Worm (Caenorhabditis elegans) whole organism, L4 larva: Measurements from ENCODE around the gene obr-3.

ENCODE experiments used
- F26F4.8 ChIP-seq: fragments of 200-800 bp; sonication (Bioruptor generic); conservative IDR thresholded peaks from 2 replicates; pipeline ENCODE4 v1.3.6; 2022; ENCODE audit warnings: missing genetic modification characterization, missing compliant biosample characterization
- F49E8.2 ChIP-seq: sonication (generic microtip); optimal IDR thresholded peaks from 2 replicates; lab custom pipeline; 2016; ENCODE audit warnings: missing compliant biosample characterization, mild to moderate bottlenecking, missing genetic modification characterization, borderline replicate concordance
- Y105C5A.15 ChIP-seq: fragments of 200-800 bp; sonication (Bioruptor generic); IDR thresholded peaks from 2 replicates; pipeline ENCODE4 v1.3.6; 2022; ENCODE audit warnings: missing genetic modification characterization, missing compliant biosample characterization
- aha-1 ChIP-seq: fragments of 150-350 bp; peaks from one replicate; lab custom pipeline; 2014; ENCODE audit warnings: missing biosample characterization, missing genetic modification characterization
- attf-4 ChIP-seq: sonication (generic microtip); optimal IDR thresholded peaks from 3 replicates; lab custom pipeline; 2017; ENCODE audit warnings: missing biosample characterization, missing genetic modification characterization
- ceh-32 ChIP-seq: sonication (generic microtip); optimal IDR thresholded peaks from 2 replicates; lab custom pipeline; 2016; ENCODE audit warnings: mild to moderate bottlenecking, missing genetic modification characterization, missing compliant biosample characterization; ENCODE audit not compliant: poor library complexity
- cey-2 ChIP-seq: sonication (generic microtip); optimal IDR thresholded peaks from 3 replicates; lab custom pipeline; 2017; ENCODE audit warnings: missing genetic modification characterization, mild to moderate bottlenecking, missing compliant biosample characterization, antibody characterized with exemption, borderline replicate concordance; ENCODE audit not compliant: insufficient read depth
- daf-12 ChIP-seq: fragments of 150-350 bp; optimal IDR thresholded peaks from 2 replicates; lab custom pipeline; 2014; ENCODE audit warnings: missing biosample characterization, missing genetic modification reagents, missing genetic modification characterization
- daf-16 ChIP-seq, 3 experiments: sonication (generic microtip); optimal IDR thresholded peaks; 2 replicates each; lab custom pipeline; 2016 to 2017; ENCODE audit warnings: missing genetic modification characterization in 3 of 3, missing genetic modification reagents in 3 of 3, mild to moderate bottlenecking in 2 of 3, missing compliant biosample characterization in 2 of 3, missing biosample characterization in 1 of 3, moderate library complexity in 1 of 3
- dmd-6 ChIP-seq: fragments of 200-800 bp; sonication (Bioruptor generic); IDR thresholded peaks from 2 replicates; pipeline ENCODE4 v1.3.6; 2022; ENCODE audit warnings: missing genetic modification reagents, missing genetic modification characterization, missing compliant biosample characterization
- dve-1 ChIP-seq: sonication (generic microtip); optimal IDR thresholded peaks from 2 replicates; lab custom pipeline; 2017; ENCODE audit warnings: antibody characterized with exemption, mild to moderate bottlenecking, missing genetic modification characterization, missing compliant biosample characterization; ENCODE audit not compliant: insufficient read depth
- fkh-10 ChIP-seq: fragments of 150-350 bp; optimal IDR thresholded peaks from 2 replicates; lab custom pipeline; 2014; ENCODE audit warnings: missing biosample characterization, missing genetic modification reagents, missing genetic modification characterization
- hif-1 ChIP-seq, 2 experiments: sonication (generic microtip); optimal IDR thresholded peaks; 2 replicates each; lab custom pipeline; 2016 to 2017; ENCODE audit warnings: missing compliant biosample characterization in 2 of 2, missing genetic modification characterization in 2 of 2, missing genetic modification reagents in 2 of 2, missing genotype in 2 of 2, mild to moderate bottlenecking in 1 of 2
- hlh-30 ChIP-seq: sonication (generic microtip); optimal IDR thresholded peaks from 2 replicates; lab custom pipeline; 2017; ENCODE audit warnings: antibody characterized with exemption, mild to moderate bottlenecking, missing genetic modification characterization, missing compliant biosample characterization; ENCODE audit not compliant: insufficient read depth
- hmg-1.1 ChIP-seq: fragments of 200-800 bp; sonication (Bioruptor generic); IDR thresholded peaks from 2 replicates; pipeline ENCODE4 v1.3.6; 2022; ENCODE audit warnings: missing genetic modification reagents, missing genetic modification characterization, missing compliant biosample characterization
- jun-1 ChIP-seq: fragments of 150-350 bp; optimal IDR thresholded peaks from 2 replicates; lab custom pipeline; 2014; ENCODE audit warnings: missing biosample characterization, missing genetic modification reagents, missing genetic modification characterization
- lin-1 ChIP-seq: fragments of 200-800 bp; sonication (Bioruptor generic); IDR thresholded peaks from 2 replicates; pipeline ENCODE4 v1.3.6; 2022; ENCODE audit warnings: missing genetic modification reagents, missing genetic modification characterization, missing compliant biosample characterization
- lin-15B ChIP-seq: fragments of 150-350 bp; sonication (generic microtip); optimal IDR thresholded peaks from 3 replicates; lab custom pipeline; 2014; ENCODE audit warnings: missing biosample characterization, missing genetic modification characterization
- lsy-2 ChIP-seq, 2 experiments: fragments of 150-350 bp in 1 of 2; sonication (generic microtip) in 1 of 2; optimal IDR thresholded peaks; 2 replicates each; lab custom pipeline; 2014 to 2017; ENCODE audit warnings: missing biosample characterization in 2 of 2, missing genetic modification characterization in 2 of 2
- mep-1 ChIP-seq: fragments of 150-350 bp; sonication (generic microtip); optimal IDR thresholded peaks from 3 replicates; lab custom pipeline; 2014; ENCODE audit warnings: missing biosample characterization, missing genetic modification characterization
- mes-2 ChIP-seq: sonication (generic microtip); optimal IDR thresholded peaks from 2 replicates; lab custom pipeline; 2016; ENCODE audit warnings: missing genotype, mild to moderate bottlenecking, missing genetic modification characterization, missing compliant biosample characterization; ENCODE audit not compliant: poor library complexity, severe bottlenecking
- nhr-111 ChIP-seq: fragments of 200-800 bp; sonication (Bioruptor generic); optimal IDR thresholded peaks from 2 replicates; lab custom pipeline; 2018; ENCODE audit warnings: mild to moderate bottlenecking, missing genetic modification characterization, missing compliant biosample characterization
- nhr-25 ChIP-seq: sonication (generic microtip); optimal IDR thresholded peaks from 2 replicates; lab custom pipeline; 2017; ENCODE audit warnings: missing genetic modification characterization, mild to moderate bottlenecking, missing compliant biosample characterization, antibody characterized with exemption, moderate library complexity, borderline replicate concordance; ENCODE audit not compliant: insufficient read depth
- pqm-1 ChIP-seq: sonication (generic microtip); optimal IDR thresholded peaks from 2 replicates; lab custom pipeline; 2017; ENCODE audit warnings: missing biosample characterization, missing genetic modification characterization
- sdz-12 ChIP-seq: fragments of 200-800 bp; sonication (Bioruptor generic); optimal IDR thresholded peaks from 2 replicates; lab custom pipeline; 2018; ENCODE audit warnings: mild to moderate bottlenecking, missing genetic modification characterization, missing compliant biosample characterization
- skn-1 ChIP-seq: fragments of 150-350 bp; optimal IDR thresholded peaks from 2 replicates; lab custom pipeline; 2014; ENCODE audit warnings: missing biosample characterization, missing genetic modification characterization
- snpc-1.2 ChIP-seq: fragments of 200-800 bp; sonication (Bioruptor generic); IDR thresholded peaks from 2 replicates; pipeline ENCODE4 v1.3.6; 2022; ENCODE audit warnings: missing genetic modification reagents, missing genetic modification characterization, missing compliant biosample characterization
- tra-1 ChIP-seq: fragments of 200-800 bp; sonication (Bioruptor generic); IDR thresholded peaks from 2 replicates; pipeline ENCODE4 v1.3.6; 2022; ENCODE audit warnings: missing genetic modification reagents, missing genetic modification characterization, missing compliant biosample characterization
- unc-62 ChIP-seq, 3 experiments: fragments of 150-350 bp in 1 of 3; sonication (generic microtip); optimal IDR thresholded peaks in 2 of 3; peaks in 1 of 3; 1 replicate in 1 of 3; 2 replicates in 2 of 3; lab custom pipeline; 2014 to 2017; ENCODE audit warnings: missing biosample characterization in 3 of 3, missing genetic modification characterization in 3 of 3, missing genetic modification reagents in 3 of 3, missing genotype in 1 of 3
- zag-1 ChIP-seq: fragments of 150-350 bp; optimal IDR thresholded peaks from 2 replicates; lab custom pipeline; 2014; ENCODE audit warnings: missing biosample characterization, missing genetic modification characterization
- zfp-2 ChIP-seq: sonication (generic microtip); optimal IDR thresholded peaks from 2 replicates; lab custom pipeline; 2016; ENCODE audit warnings: mild to moderate bottlenecking, missing genetic modification characterization, missing compliant biosample characterization
- ztf-11 ChIP-seq: fragments of 150-350 bp; optimal IDR thresholded peaks from 2 replicates; lab custom pipeline; 2014; ENCODE audit warnings: missing biosample characterization, missing genetic modification characterization

Gene obr-3

ce11 chrX:13823482-13823881 is 13.8 kb upstream of the obr-3 start, which contains the start of gene twk-23:
Gene twk-23, minus strand, starts transcription at chrX:13823582.
- TF ChIP-seq nhr-111 (GFP tag; lab: Kevin White, UChicago) (no peak), aha-1 (peak; percentile 3), unc-62 (GFP tag; optimal IDR thresholded peaks at IDR 0.05 in 1 of 2; lab: Kevin White, UChicago) (peak in 1 of 2 experiments; percentile 12), unc-62 (tag; optimal IDR thresholded peaks at IDR 0.05; lab: Kevin White, UChicago) (no peak), zfp-2 (tag; lab: Kevin White, UChicago) (no peak)

- TF ChIP-seq aha-1 (peak; percentile 85), cey-2 (tag; lab: Kevin White, UChicago) (no peak), pqm-1 (tag; lab: Kevin White, UChicago) (peak; percentile 55)
Measured at ce11 chrX:13818791-13819190, 9.1 kb upstream of the obr-3 start.

- TF ChIP-seq ztf-11 (tag; lab: Kevin White, UChicago) (no peak), skn-1 (tag; lab: Kevin White, UChicago) (no peak), cey-2 (tag; lab: Kevin White, UChicago) (no peak), fkh-10 (GFP tag; lab: Kevin White, UChicago) (peak; percentile 2), snpc-1.2 (GFP tag; lab: Robert Waterston, UW) (no peak), hmg-1.1 (GFP tag; lab: Robert Waterston, UW) (0 out of 2 replicates have a peak, but pooled peaks have one; percentile 20), daf-16 (GFP tag; optimal IDR thresholded peaks at IDR 0.05; lab: Kevin White, UChicago) (peak in 1 of 2 experiments; percentile 22), daf-16 (tag; optimal IDR thresholded peaks at IDR 0.05; lab: Kevin White, UChicago) (no peak), zag-1 (tag; lab: Kevin White, UChicago) (no peak), dmd-6 (GFP tag; lab: Robert Waterston, UW) (0 out of 2 replicates have a peak, but pooled peaks have one; percentile 5), Y105C5A.15 (no peak), tra-1 (GFP tag; lab: Robert Waterston, UW) (no peak), ceh-32 (tag; lab: Kevin White, UChicago) (no peak), lin-1 (GFP tag; lab: Robert Waterston, UW) (no peak), F49E8.2 (tag; lab: Kevin White, UChicago) (no peak), dve-1 (tag; lab: Kevin White, UChicago) (no peak), lsy-2 (tag; optimal IDR thresholded peaks at IDR 0.05; lab: Kevin White, UChicago) (no peak), hif-1 (tag; optimal IDR thresholded peaks at IDR 0.05; lab: Kevin White, UChicago) (peak in 1 of 2 experiments; percentile 24), attf-4 (tag; lab: Kevin White, UChicago) (no peak), nhr-25 (no peak), aha-1 (no peak), sdz-12 (GFP tag; lab: Kevin White, UChicago) (no peak), daf-12 (tag; lab: Kevin White, UChicago) (no peak), lin-15B (tag; lab: Kevin White, UChicago) (no peak), zfp-2 (tag; lab: Kevin White, UChicago) (no peak), mes-2 (tag; lab: Kevin White, UChicago) (no peak), mep-1 (tag; lab: Kevin White, UChicago) (no peak), hlh-30 (tag; lab: Kevin White, UChicago) (no peak)
Measured at ce11 chrX:13811929-13812328, 2.3 kb upstream of the obr-3 start.

ce11 chrX:13811156-13811555 is 1.5 kb upstream of the obr-3 start:
- TF ChIP-seq jun-1 (no peak), dmd-6 (GFP tag; lab: Robert Waterston, UW) (peak; percentile 27), zfp-2 (tag; lab: Kevin White, UChicago) (no peak), F26F4.8 (no peak), nhr-111 (GFP tag; lab: Kevin White, UChicago) (no peak)
